Worm (Caenorhabditis elegans): Measurements from ENCODE around the gene gst-26.

DNA sequence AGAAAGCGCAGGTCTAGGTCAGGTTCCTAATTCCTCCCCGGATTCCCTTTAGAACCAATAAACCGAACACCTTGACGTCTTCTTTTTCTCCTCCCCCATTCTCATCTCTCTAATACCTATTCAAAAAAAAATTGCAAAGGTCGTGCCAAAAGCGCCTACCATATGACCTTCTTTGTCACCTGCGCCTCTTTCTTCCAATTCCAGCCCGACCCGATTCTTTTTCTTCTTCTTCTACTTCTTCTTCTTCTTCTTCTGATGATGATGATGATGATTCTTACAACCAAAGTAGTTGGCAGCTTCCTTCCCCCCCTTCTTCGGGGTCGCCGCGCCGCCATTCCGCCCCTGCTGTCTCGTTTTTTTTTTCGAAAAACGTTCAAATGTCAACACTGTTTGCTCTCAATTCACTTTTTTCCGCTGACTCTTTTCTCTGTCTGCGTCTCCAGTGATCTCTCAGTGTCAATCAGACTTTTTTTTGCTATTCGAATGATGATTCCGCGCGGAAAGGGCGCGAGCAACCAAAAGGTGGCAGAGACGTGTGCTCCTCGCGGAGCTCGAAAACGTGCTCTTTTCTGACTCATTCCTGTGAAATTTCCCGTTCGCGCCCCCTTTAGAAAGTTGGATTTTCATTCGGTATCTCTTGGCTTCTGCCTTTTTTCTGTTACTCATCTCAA, 39.2 kb upstream of the gst-26 start:
- TF ChIP-seq nfya-1 (tag; optimal IDR thresholded peaks at IDR 0.05) (no peak), F13H6.1 (tag; optimal IDR thresholded peaks at IDR 0.05) (no peak)
